Fruit fly (Drosophila melanogaster) whole organism: ENCODE data around the gene Cdk8.

Source experiments
- CG8478 ChIP-seq: fragments of >200 bp; optimal IDR thresholded peaks from 2 replicates; lab custom pipeline; 2018; ENCODE audit warnings: inconsistent platforms
- usp ChIP-seq: fragments of >200 bp; optimal IDR thresholded peaks from 2 replicates; lab custom pipeline; 2017; ENCODE audit warnings: missing biosample characterization, missing genetic modification characterization, mixed read lengths

DNA sequence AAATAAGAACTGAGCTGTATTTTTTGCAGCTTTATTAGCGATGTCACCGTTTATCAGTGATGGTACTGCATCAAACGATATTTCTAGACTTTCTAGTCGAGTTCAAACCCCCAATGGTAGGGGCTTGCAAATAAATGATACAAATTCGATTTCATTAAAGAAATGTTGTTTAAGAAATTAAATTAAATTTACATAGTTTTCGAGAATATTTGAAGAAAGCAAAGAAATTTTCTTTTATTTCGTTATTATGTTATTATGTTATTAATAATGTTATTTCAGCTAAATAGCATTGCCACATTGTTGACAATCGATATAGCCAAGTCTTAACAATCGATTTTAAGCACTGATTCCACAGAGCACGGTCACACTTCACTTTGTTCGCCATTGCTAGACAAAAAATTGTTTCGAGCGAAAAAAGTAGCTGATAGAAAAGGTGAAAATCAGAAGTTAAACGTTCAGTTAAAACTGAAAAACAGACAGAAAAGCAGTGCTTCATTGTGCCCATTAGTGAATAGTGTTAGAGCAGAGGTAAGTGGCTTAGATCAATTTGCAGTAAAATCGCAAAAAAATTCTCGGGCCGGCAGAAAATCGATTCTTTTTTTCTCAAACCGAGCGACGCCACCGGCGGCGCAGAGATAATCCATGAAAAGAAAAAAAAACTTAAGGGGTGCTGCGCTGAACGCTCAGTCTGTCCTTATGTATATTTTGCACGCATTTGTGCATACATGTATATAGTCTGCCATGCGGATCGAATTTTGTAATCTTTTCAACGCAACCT is 26.0 kb upstream of the Cdk8 start, which contains the start of the genes iPLA2-VIA and Ciz1:
- TF ChIP-seq usp (GFP tag; lab: Kevin White, UChicago) (no peak), CG8478 (lab: Kevin White, UChicago) (no peak)
